Fruit fly (Drosophila melanogaster) whole organism, embryonic: ENCODE data around the gene CG43980.

ENCODE experiments used
- Aef1 ChIP-seq: fragments of 200-800 bp; sonication (Bioruptor generic); IDR thresholded peaks from 3 replicates; pipeline ENCODE4 v1.3.6; 2022; ENCODE audit warnings: missing biosample characterization, missing genetic modification characterization
- BEAF-32 ChIP-seq: fragments of 200-800 bp; sonication (Bioruptor generic); optimal IDR thresholded peaks from 3 replicates; lab custom pipeline; 2017; ENCODE audit warnings: missing biosample characterization, missing genetic modification characterization, mild to moderate bottlenecking, moderate library complexity, missing genetic modification reagents
- Bteb2 ChIP-seq: fragments of 200-800 bp; sonication (Bioruptor generic); optimal IDR thresholded peaks from 2 replicates; lab custom pipeline; 2016; ENCODE audit warnings: missing biosample characterization, missing genetic modification characterization
- CG10267 ChIP-seq: fragments of 200-800 bp; sonication (Bioruptor generic); optimal IDR thresholded peaks from 2 replicates; lab custom pipeline; 2018; ENCODE audit warnings: missing biosample characterization, mild to moderate bottlenecking, missing genetic modification characterization, moderate library complexity
- CG12659 ChIP-seq: fragments of 200-800 bp; sonication (Bioruptor generic); optimal IDR thresholded peaks from 3 replicates; lab custom pipeline; 2017; ENCODE audit warnings: mild to moderate bottlenecking, missing biosample characterization, missing genetic modification reagents, missing genetic modification characterization
- CG14710 ChIP-seq: fragments of 200-800 bp; sonication (Bioruptor generic); optimal IDR thresholded peaks from 3 replicates; lab custom pipeline; 2019; ENCODE audit warnings: missing biosample characterization, mild to moderate bottlenecking, missing genetic modification characterization, moderate library complexity
- CG17829 ChIP-seq: fragments of 200-800 bp; optimal IDR thresholded peaks from 2 replicates; lab custom pipeline; 2019; ENCODE audit warnings: missing biosample characterization, mild to moderate bottlenecking, missing genetic modification characterization, moderate library complexity
- CG2116 ChIP-seq: fragments of 200-800 bp; sonication (Bioruptor generic); optimal IDR thresholded peaks from 3 replicates; lab custom pipeline; 2018; ENCODE audit warnings: missing biosample characterization, mild to moderate bottlenecking, missing genetic modification characterization
- CG30020 ChIP-seq: fragments of 200-800 bp; optimal IDR thresholded peaks from 2 replicates; lab custom pipeline; 2019; ENCODE audit warnings: missing biosample characterization, mild to moderate bottlenecking, missing genetic modification characterization, moderate library complexity
- CG30431 ChIP-seq: fragments of 200-800 bp; sonication (Bioruptor generic); optimal IDR thresholded peaks from 2 replicates; lab custom pipeline; 2017; ENCODE audit warnings: missing biosample characterization, missing genetic modification characterization
- CG3995 ChIP-seq: fragments of 200-800 bp; sonication (Bioruptor generic); optimal IDR thresholded peaks from 3 replicates; lab custom pipeline; 2016; ENCODE audit warnings: missing biosample characterization, missing genetic modification characterization
- CG4617 ChIP-seq: fragments of 200-800 bp; sonication (Bioruptor generic); optimal IDR thresholded peaks from 3 replicates; lab custom pipeline; 2016; ENCODE audit warnings: missing biosample characterization, missing genetic modification characterization, borderline replicate concordance
- CG4854 ChIP-seq: fragments of 200-800 bp; sonication (Bioruptor generic); optimal IDR thresholded peaks from 2 replicates; lab custom pipeline; 2016; ENCODE audit warnings: missing biosample characterization, missing genetic modification characterization, inconsistent platforms
- CG9797 ChIP-seq: fragments of 200-800 bp; sonication (Bioruptor generic); optimal IDR thresholded peaks from 3 replicates; lab custom pipeline; 2018; ENCODE audit warnings: missing biosample characterization, mild to moderate bottlenecking, missing genetic modification characterization
- Chrac-16 ChIP-seq: fragments of 200-800 bp; sonication (Bioruptor generic); optimal IDR thresholded peaks from 3 replicates; lab custom pipeline; 2016; ENCODE audit warnings: missing biosample characterization, missing genetic modification characterization
- Dp ChIP-seq: fragments of 200-800 bp; sonication (Bioruptor generic); optimal IDR thresholded peaks from 2 replicates; lab custom pipeline; 2018; ENCODE audit warnings: missing biosample characterization, mild to moderate bottlenecking, missing genetic modification characterization, moderate library complexity
- E2f2 ChIP-seq: fragments of 200-800 bp; sonication (Bioruptor generic); IDR thresholded peaks from 2 replicates; pipeline ENCODE4 v1.3.6; 2022; ENCODE audit warnings: missing biosample characterization, missing genetic modification characterization
- Ets97D ChIP-seq: fragments of 200-800 bp; sonication (Bioruptor generic); optimal IDR thresholded peaks from 3 replicates; lab custom pipeline; 2016; ENCODE audit warnings: missing biosample characterization, missing genetic modification characterization
- Hsf ChIP-seq: fragments of 200-800 bp; sonication (Bioruptor generic); optimal IDR thresholded peaks from 3 replicates; lab custom pipeline; 2016; ENCODE audit warnings: missing biosample characterization, missing genetic modification characterization
- Kr ChIP-seq: fragments of 200-800 bp; sonication (Bioruptor generic); optimal IDR thresholded peaks from 2 replicates; lab custom pipeline; 2017; ENCODE audit warnings: missing biosample characterization, mild to moderate bottlenecking, missing genetic modification characterization
- Lhr ChIP-seq: fragments of 200-800 bp; sonication (Bioruptor generic); optimal IDR thresholded peaks from 3 replicates; lab custom pipeline; 2017; ENCODE audit warnings: mild to moderate bottlenecking, missing biosample characterization, missing genetic modification reagents, missing genetic modification characterization
- MBD-R2 ChIP-seq: fragments of 200-800 bp; sonication (Bioruptor generic); IDR thresholded peaks from 2 replicates; pipeline ENCODE4 v1.3.6; 2022; ENCODE audit warnings: missing biosample characterization, missing genetic modification characterization
- Myb ChIP-seq: fragments of 200-800 bp; sonication (Bioruptor generic); optimal IDR thresholded peaks from 2 replicates; lab custom pipeline; 2016; ENCODE audit warnings: missing biosample characterization, missing genetic modification characterization
- Opbp ChIP-seq: fragments of 200-800 bp; sonication (Bioruptor generic); IDR thresholded peaks from 3 replicates; pipeline ENCODE4 v1.3.6; 2022; ENCODE audit warnings: missing biosample characterization, missing genetic modification characterization; ENCODE audit not compliant: partially characterized antibody
- Sry-δ ChIP-seq: fragments of 200-800 bp; sonication (Bioruptor generic); optimal IDR thresholded peaks from 2 replicates; lab custom pipeline; 2016; ENCODE audit warnings: missing biosample characterization, missing genetic modification characterization
- TFAM ChIP-seq: fragments of 200-800 bp; sonication (Bioruptor generic); optimal IDR thresholded peaks from 2 replicates; lab custom pipeline; 2017; ENCODE audit warnings: missing biosample characterization, missing genetic modification characterization, inconsistent platforms
- Vsx1 ChIP-seq: fragments of 200-800 bp; sonication (Bioruptor generic); optimal IDR thresholded peaks from 2 replicates; lab custom pipeline; 2017; ENCODE audit warnings: missing biosample characterization, mild to moderate bottlenecking, missing genetic modification characterization, missing genetic modification reagents
- YL-1 ChIP-seq: fragments of 200-800 bp; sonication (Bioruptor generic); optimal IDR thresholded peaks from 3 replicates; lab custom pipeline; 2017; ENCODE audit warnings: missing biosample characterization, mild to moderate bottlenecking, missing genetic modification characterization
- crp ChIP-seq, 2 experiments: fragments of 200-800 bp; sonication (Bioruptor generic); optimal IDR thresholded peaks; 2 replicates in 1 of 2; 3 replicates in 1 of 2; lab custom pipeline; 2017; ENCODE audit warnings: missing biosample characterization in 2 of 2, missing genetic modification characterization in 2 of 2, mild to moderate bottlenecking in 1 of 2, moderate library complexity in 1 of 2
- emc ChIP-seq: fragments of 200-800 bp; sonication (Bioruptor generic); optimal IDR thresholded peaks from 2 replicates; lab custom pipeline; 2016; ENCODE audit warnings: missing biosample characterization, missing genetic modification characterization
- ewg ChIP-seq: fragments of 200-800 bp; sonication (Bioruptor generic); optimal IDR thresholded peaks from 3 replicates; lab custom pipeline; 2017; ENCODE audit warnings: mild to moderate bottlenecking, missing biosample characterization, missing genetic modification reagents, missing genetic modification characterization
- gfzf ChIP-seq: fragments of 200-800 bp; sonication (Bioruptor generic); optimal IDR thresholded peaks from 2 replicates; lab custom pipeline; 2016; ENCODE audit warnings: missing biosample characterization, mild to moderate bottlenecking, missing genetic modification characterization, moderate library complexity
- lola ChIP-seq, 3 experiments: fragments of >200 bp in 2 of 3; fragments of 200-800 bp in 1 of 3; sonication (Bioruptor generic) in 1 of 3; optimal IDR thresholded peaks; 2 replicates each; lab custom pipeline; 2017 to 2019; ENCODE audit warnings: missing biosample characterization in 3 of 3, missing genetic modification characterization in 3 of 3, mild to moderate bottlenecking in 1 of 3, moderate library complexity in 1 of 3
- nerfin-1 ChIP-seq: fragments of 200-800 bp; sonication (Bioruptor generic); optimal IDR thresholded peaks from 3 replicates; lab custom pipeline; 2019; ENCODE audit warnings: missing biosample characterization, mild to moderate bottlenecking, missing genetic modification characterization, moderate library complexity
- pzg ChIP-seq: fragments of 200-800 bp; sonication (Bioruptor generic); optimal IDR thresholded peaks from 3 replicates; lab custom pipeline; 2018; ENCODE audit warnings: missing biosample characterization, mild to moderate bottlenecking, missing genetic modification characterization, moderate library complexity
- scrt ChIP-seq: fragments of 200-800 bp; sonication (Bioruptor generic); optimal IDR thresholded peaks from 2 replicates; lab custom pipeline; 2018; ENCODE audit warnings: missing biosample characterization, mild to moderate bottlenecking, missing genetic modification characterization, moderate library complexity
- sd ChIP-seq: fragments of 200-800 bp; sonication (Bioruptor generic); optimal IDR thresholded peaks from 3 replicates; lab custom pipeline; 2018; ENCODE audit warnings: missing biosample characterization, mild to moderate bottlenecking, missing genetic modification characterization, moderate library complexity
- sens ChIP-seq: fragments of 200-800 bp; sonication (Bioruptor generic); peaks from one replicate; lab custom pipeline; 2016; ENCODE audit warnings: missing biosample characterization, missing genetic modification characterization
- stwl ChIP-seq: fragments of 200-800 bp; sonication (Bioruptor generic); optimal IDR thresholded peaks from 3 replicates; lab custom pipeline; 2018; ENCODE audit warnings: missing biosample characterization, mild to moderate bottlenecking, missing genetic modification characterization, moderate library complexity
- trem ChIP-seq: fragments of 200-800 bp; optimal IDR thresholded peaks from 3 replicates; lab custom pipeline; 2019; ENCODE audit warnings: missing biosample characterization, mild to moderate bottlenecking, missing genetic modification characterization, moderate library complexity
- vvl ChIP-seq: fragments of 200-800 bp; sonication (Bioruptor generic); IDR thresholded peaks from 2 replicates; pipeline ENCODE4 v1.3.6; 2022; ENCODE audit warnings: missing biosample characterization, missing genetic modification characterization

The CG43980 gene

DNA sequence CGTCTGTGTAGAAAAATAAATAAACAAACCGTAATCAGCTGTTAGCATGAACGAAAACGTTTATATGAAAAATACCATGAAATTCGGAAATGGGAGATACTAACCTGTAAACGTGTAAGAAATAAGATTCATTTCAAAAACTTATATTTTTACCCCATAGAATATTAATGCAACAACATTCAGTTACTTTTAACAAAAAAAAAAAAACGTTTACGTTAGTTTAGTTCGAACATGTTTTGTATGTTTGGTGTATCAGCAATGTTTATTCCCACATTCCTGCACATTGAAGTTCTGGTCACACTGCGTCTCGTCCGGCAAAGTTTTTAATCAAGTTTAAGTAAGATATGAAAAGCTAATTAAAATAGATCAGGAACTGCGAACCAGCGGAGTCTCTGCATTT is 27.4 kb upstream of the CG43980 start, which contains the start of the genes S1P and CG11307:
Gene S1P, minus strand, starts transcription at position 23 of the 400 bp plus-strand sequence.
Gene CG11307, plus strand, starts transcription at position 270 of the 400 bp plus-strand sequence.
- peak; percentile 6 for TF ChIP-seq Myb
- TF ChIP-seq CG30431 (GFP tag; lab: Kevin White, UChicago), result no peak
- TF ChIP-seq Chrac-16 (GFP tag; lab: Kevin White, UChicago), result no peak
- peak; percentile 37 for TF ChIP-seq pzg (GFP tag; lab: Kevin White, UChicago)
- TF ChIP-seq BEAF-32, result peak; percentile 34
- peak; percentile 75 for TF ChIP-seq CG9797 (GFP tag; lab: Kevin White, UChicago)
- TF ChIP-seq E2f2 (GFP tag; lab: Robert Waterston, UW), result peak; percentile 52
- no peak for TF ChIP-seq emc (GFP tag; lab: Kevin White, UChicago)
- peak; percentile 3 for TF ChIP-seq Ets97D (GFP tag; lab: Kevin White, UChicago)
- TF ChIP-seq Dp (GFP tag; lab: Kevin White, UChicago), result peak; percentile 35
- TF ChIP-seq Lhr, result peak; percentile 31
- TF ChIP-seq Vsx1 (GFP tag; lab: Kevin White, UChicago), result peak; percentile 87
- TF ChIP-seq lola (GFP tag; optimal IDR thresholded peaks at IDR 0.05; lab: Kevin White, UChicago), result peak in 1 of 3 experiments; percentile 11
- TF ChIP-seq Sry-δ (GFP tag; lab: Kevin White, UChicago), result peak; percentile 15
- no peak for TF ChIP-seq Bteb2
- peak; percentile 68 for TF ChIP-seq stwl
- TF ChIP-seq CG10267 (tag; lab: Kevin White, UChicago), result peak; percentile 36
- peak; percentile 44 for TF ChIP-seq CG2116 (GFP tag; lab: Kevin White, UChicago)
- TF ChIP-seq CG30020 (tag; lab: Kevin White, UChicago), result peak; percentile 44
- peak; percentile 46 for TF ChIP-seq CG14710 (tag; lab: Kevin White, UChicago)
- no peak for TF ChIP-seq Aef1 (GFP tag; lab: Robert Waterston, UW)
- no peak for TF ChIP-seq CG4854 (GFP tag; lab: Kevin White, UChicago)
- peak; percentile 86 for TF ChIP-seq scrt (GFP tag; lab: Kevin White, UChicago)
- TF ChIP-seq trem (tag; lab: Kevin White, UChicago), result peak; percentile 64
- TF ChIP-seq CG17829 (tag; lab: Kevin White, UChicago), result no peak
- TF ChIP-seq YL-1 (GFP tag; lab: Kevin White, UChicago), result peak; percentile 20
- peak; percentile 26 for TF ChIP-seq CG3995 (GFP tag; lab: Kevin White, UChicago)
- peak; percentile 90 for TF ChIP-seq gfzf (GFP tag; lab: Kevin White, UChicago)
- peak; percentile 45 for TF ChIP-seq CG4617 (GFP tag; lab: Kevin White, UChicago)
- TF ChIP-seq nerfin-1, result peak; percentile 88
- TF ChIP-seq MBD-R2 (GFP tag; lab: Robert Waterston, UW), result peak; percentile 70
- TF ChIP-seq CG12659 (GFP tag; lab: Kevin White, UChicago), result peak; percentile 28
- TF ChIP-seq crp (GFP tag; optimal IDR thresholded peaks at IDR 0.05; lab: Kevin White, UChicago), result peak; percentile 15 to 88
- peak; percentile 98 for TF ChIP-seq sd

DNA sequence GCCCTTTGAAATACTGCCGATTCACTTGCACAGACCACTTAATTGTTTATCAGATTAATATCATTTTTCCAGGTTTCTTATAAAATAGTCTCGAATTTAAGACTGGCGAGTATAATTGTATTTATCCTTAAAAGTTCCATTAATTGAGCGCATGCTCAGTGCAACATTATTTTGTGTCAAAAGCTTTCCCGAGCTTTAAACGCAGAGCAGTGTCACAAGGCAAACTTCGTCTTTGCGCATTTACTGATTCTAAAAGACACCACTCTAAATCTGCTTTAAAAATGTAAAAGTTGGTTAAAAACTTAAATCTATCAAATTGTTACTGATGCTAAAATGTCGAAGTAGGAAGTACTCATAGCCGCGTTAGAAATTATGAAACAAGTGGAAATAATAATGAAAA is 19.2 kb upstream of the CG43980 start, which contains the start of the genes CG7166 and Alg11:
Gene CG7166, minus strand, starts transcription at position 101 of the 400 bp plus-strand sequence.
Gene Alg11, plus strand, starts transcription at position 260 of the 400 bp plus-strand sequence.
- TF ChIP-seq Hsf, result no peak
- peak; percentile 88 for TF ChIP-seq ewg (GFP tag; lab: Kevin White, UChicago)
- TF ChIP-seq Kr (GFP tag; lab: Kevin White, UChicago), result no peak
- TF ChIP-seq vvl (GFP tag; lab: Robert Waterston, UW), result no peak
- no peak for TF ChIP-seq Opbp (GFP tag; lab: Robert Waterston, UW)
- no peak for TF ChIP-seq TFAM
- peak; percentile 56 for TF ChIP-seq sens (GFP tag; lab: Kevin White, UChicago)
